Fruit fly (Drosophila melanogaster) whole organism, adult: ENCODE measurements around the gene CG13116.

ENCODE experiments used
- CG11617 ChIP-seq: fragments of 200-800 bp; sonication (Bioruptor generic); optimal IDR thresholded peaks from 2 replicates; lab custom pipeline; 2017; ENCODE audit warnings: mild to moderate bottlenecking, missing biosample characterization, missing genetic modification reagents, missing genetic modification characterization
- CG12768 ChIP-seq: fragments of 200-800 bp; sonication (Bioruptor generic); optimal IDR thresholded peaks from 2 replicates; lab custom pipeline; 2017; ENCODE audit warnings: missing biosample characterization, missing genetic modification characterization, mild to moderate bottlenecking, moderate library complexity, missing genetic modification reagents
- CG14711 ChIP-seq: fragments of 200-800 bp; sonication (Bioruptor generic); optimal IDR thresholded peaks from 2 replicates; lab custom pipeline; 2018; ENCODE audit warnings: missing biosample characterization, mild to moderate bottlenecking, missing genetic modification characterization, moderate library complexity
- CG1620 ChIP-seq: fragments of 200-800 bp; sonication (Bioruptor generic); optimal IDR thresholded peaks from 2 replicates; lab custom pipeline; 2016; ENCODE audit warnings: missing biosample characterization, missing genetic modification characterization
- CG33017 ChIP-seq: fragments of 200-800 bp; sonication (Bioruptor generic); optimal IDR thresholded peaks from 2 replicates; lab custom pipeline; 2018; ENCODE audit warnings: missing biosample characterization, mild to moderate bottlenecking, missing genetic modification characterization, moderate library complexity
- CG5204 ChIP-seq: fragments of 200-800 bp; sonication (Bioruptor generic); optimal IDR thresholded peaks from 2 replicates; lab custom pipeline; 2016; ENCODE audit warnings: missing biosample characterization, missing genetic modification characterization
- CG7045 ChIP-seq: fragments of 200-800 bp; sonication (Bioruptor generic); optimal IDR thresholded peaks from 2 replicates; lab custom pipeline; 2017; ENCODE audit warnings: missing biosample characterization, mild to moderate bottlenecking, missing genetic modification characterization
- CG7101 ChIP-seq: fragments of 200-800 bp; sonication (Bioruptor generic); optimal IDR thresholded peaks from 2 replicates; lab custom pipeline; 2018; ENCODE audit warnings: missing biosample characterization, mild to moderate bottlenecking, missing genetic modification characterization, moderate library complexity
- Clk ChIP-seq: fragments of 200-800 bp; sonication (Bioruptor generic); optimal IDR thresholded peaks from 2 replicates; lab custom pipeline; 2017; ENCODE audit warnings: missing biosample characterization, missing genetic modification characterization
- Crg-1 ChIP-seq: fragments of 200-800 bp; sonication (Bioruptor generic); optimal IDR thresholded peaks from 2 replicates; lab custom pipeline; 2016; ENCODE audit warnings: missing biosample characterization, missing genetic modification characterization
- Hr96 ChIP-seq: fragments of 200-800 bp; sonication (Bioruptor generic); optimal IDR thresholded peaks from 2 replicates; lab custom pipeline; 2016; ENCODE audit warnings: missing biosample characterization, missing genetic modification characterization
- Mnt ChIP-seq: fragments of 200-800 bp; sonication (Bioruptor generic); optimal IDR thresholded peaks from 2 replicates; lab custom pipeline; 2016; ENCODE audit warnings: missing biosample characterization, mild to moderate bottlenecking, missing genetic modification characterization
- bab1 ChIP-seq: fragments of 200-800 bp; sonication (Bioruptor generic); optimal IDR thresholded peaks from 3 replicates; lab custom pipeline; 2019; ENCODE audit warnings: missing biosample characterization, mild to moderate bottlenecking, missing genetic modification characterization, moderate library complexity
- cic ChIP-seq: fragments of 200-800 bp; sonication (Bioruptor generic); optimal IDR thresholded peaks from 2 replicates; lab custom pipeline; 2017; ENCODE audit warnings: missing biosample characterization, mild to moderate bottlenecking, missing genetic modification characterization, moderate library complexity
- cnc ChIP-seq, 2 experiments: fragments of >200 bp; optimal IDR thresholded peaks; 2 replicates each; lab custom pipeline; 2017
- kay ChIP-seq: fragments of 200-800 bp; sonication (Bioruptor generic); peaks from one replicate; lab custom pipeline; 2016; ENCODE audit warnings: missing biosample characterization, missing genetic modification characterization, borderline replicate concordance
- ovo ChIP-seq: fragments of 200-800 bp; sonication (Bioruptor generic); optimal IDR thresholded peaks from 2 replicates; lab custom pipeline; 2016; ENCODE audit warnings: missing biosample characterization, missing genetic modification characterization
- pad ChIP-seq: fragments of 200-800 bp; sonication (Bioruptor generic); optimal IDR thresholded peaks from 3 replicates; lab custom pipeline; 2017; ENCODE audit warnings: missing biosample characterization, missing genetic modification characterization, mild to moderate bottlenecking, moderate library complexity, missing genetic modification reagents
- tj ChIP-seq: fragments of 200-800 bp; sonication (Bioruptor generic); optimal IDR thresholded peaks from 3 replicates; lab custom pipeline; 2017; ENCODE audit warnings: missing biosample characterization, mild to moderate bottlenecking, missing genetic modification characterization, moderate library complexity
- toe ChIP-seq: fragments of 200-800 bp; sonication (Bioruptor generic); optimal IDR thresholded peaks from 2 replicates; lab custom pipeline; 2016; ENCODE audit warnings: missing biosample characterization, missing genetic modification characterization

The CG13116 gene

dm6 chr2L:9754817-9755216, 25.1 kb downstream of the CG13116 start:
- TF ChIP-seq Crg-1 (GFP tag; lab: Kevin White, UChicago) (no peak), CG7101 (tag; lab: Kevin White, UChicago) (no peak), bab1 (GFP tag; lab: Kevin White, UChicago) (no peak), CG5204 (GFP tag; lab: Kevin White, UChicago) (peak; percentile 56), CG11617 (GFP tag; lab: Kevin White, UChicago) (no peak), kay (GFP tag; lab: Kevin White, UChicago) (no peak), toe (GFP tag; lab: Kevin White, UChicago) (no peak), CG33017 (tag; lab: Kevin White, UChicago) (no peak), pad (GFP tag; lab: Kevin White, UChicago) (no peak), CG14711 (tag; lab: Kevin White, UChicago) (no peak), ovo (GFP tag; lab: Kevin White, UChicago) (no peak), CG1620 (GFP tag; lab: Kevin White, UChicago) (no peak), cic (no peak), Mnt (GFP tag; lab: Kevin White, UChicago) (no peak), CG7045 (GFP tag; lab: Kevin White, UChicago) (peak; percentile 63), Clk (GFP tag; lab: Kevin White, UChicago) (no peak), CG12768 (peak; percentile 50), Hr96 (GFP tag; lab: Kevin White, UChicago) (peak; percentile 32), tj (GFP tag; lab: Kevin White, UChicago) (no peak), cnc (optimal IDR thresholded peaks at IDR 0.05; lab: Kevin White, UChicago) (no peak)

DNA sequence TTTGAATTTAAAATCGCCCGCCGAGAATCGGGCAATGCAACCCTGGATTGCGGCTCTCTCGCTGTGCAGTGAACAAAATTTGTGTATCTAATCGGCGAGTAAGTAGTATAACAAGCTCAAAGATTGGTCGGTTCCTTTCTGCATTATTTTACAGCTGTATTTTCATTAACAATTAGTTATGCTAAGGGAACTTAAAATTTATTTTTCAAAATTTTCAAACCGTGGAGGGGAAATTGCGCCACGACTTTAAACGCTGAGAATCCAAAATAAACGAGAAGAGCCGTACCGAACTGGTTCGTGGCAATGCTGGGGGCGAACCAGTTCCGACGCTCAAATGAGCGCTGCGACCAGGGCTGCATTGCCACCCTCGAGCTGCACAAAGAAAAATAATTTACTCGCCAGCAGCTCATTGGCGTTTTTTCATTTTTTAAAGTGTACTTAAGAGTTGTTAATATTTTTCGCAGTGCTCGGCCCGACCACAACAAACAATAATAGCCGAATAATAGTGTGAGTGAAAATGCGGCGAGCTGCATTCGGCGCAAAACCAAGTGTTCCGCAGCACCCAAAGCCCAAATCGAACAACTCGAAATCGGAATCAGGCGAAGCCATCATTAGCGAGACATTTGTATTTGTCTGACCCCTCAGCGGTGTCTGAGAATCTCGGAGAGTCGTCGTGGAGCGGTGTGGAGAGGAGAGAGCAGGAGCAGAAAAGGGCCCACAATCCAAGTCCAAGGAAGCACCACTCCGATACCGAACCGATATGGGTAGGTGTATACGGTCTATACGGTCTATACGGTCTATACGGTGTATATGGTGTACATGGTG, 28.5 kb downstream of the CG13116 start, which contains the start of gene zf30C:
Gene zf30C, plus strand, starts transcription at position 353 of the 825 bp plus-strand sequence.
- TF ChIP-seq CG1620 (GFP tag; lab: Kevin White, UChicago) (peak; percentile 92), toe (GFP tag; lab: Kevin White, UChicago) (peak; percentile 94), cnc (optimal IDR thresholded peaks at IDR 0.05; lab: Kevin White, UChicago) (no peak), CG14711 (tag; lab: Kevin White, UChicago) (peak; percentile 76), CG12768 (peak; percentile 85), bab1 (GFP tag; lab: Kevin White, UChicago) (peak; percentile 59), CG7045 (GFP tag; lab: Kevin White, UChicago) (peak; percentile 78), pad (GFP tag; lab: Kevin White, UChicago) (peak; percentile 97), Crg-1 (GFP tag; lab: Kevin White, UChicago) (peak; percentile 83), Clk (GFP tag; lab: Kevin White, UChicago) (peak; percentile 91), Mnt (GFP tag; lab: Kevin White, UChicago) (peak; percentile 88), CG5204 (GFP tag; lab: Kevin White, UChicago) (peak; percentile 92), CG11617 (GFP tag; lab: Kevin White, UChicago) (peak; percentile 78), CG33017 (tag; lab: Kevin White, UChicago) (peak; percentile 60), ovo (GFP tag; lab: Kevin White, UChicago) (peak; percentile 81), cic (peak; percentile 36), CG7101 (tag; lab: Kevin White, UChicago) (peak; percentile 82), kay (GFP tag; lab: Kevin White, UChicago) (no peak), Hr96 (GFP tag; lab: Kevin White, UChicago) (peak; percentile 93), tj (GFP tag; lab: Kevin White, UChicago) (peak; percentile 63)

DNA sequence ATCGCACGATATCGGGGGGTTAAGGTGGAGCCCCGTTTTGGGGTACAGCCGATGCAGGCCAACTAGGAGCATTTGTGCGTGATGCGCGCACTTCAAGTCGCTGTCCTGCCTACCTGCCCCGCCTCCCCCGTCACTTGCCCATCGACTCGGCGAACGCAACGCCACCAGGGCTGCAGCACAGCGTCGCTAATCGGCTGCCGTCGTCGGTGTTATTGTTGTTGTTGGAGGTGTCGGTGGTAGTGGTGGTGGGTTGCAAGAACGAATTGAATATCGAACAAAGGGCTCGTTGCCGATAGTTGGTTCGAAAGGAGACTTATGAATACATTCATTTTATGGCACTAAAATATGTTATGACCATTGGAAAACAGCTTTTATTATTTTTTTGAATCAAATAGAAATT, 29.1 kb downstream of the CG13116 start:
- TF ChIP-seq CG7101 (tag; lab: Kevin White, UChicago) (peak; percentile 55), CG1620 (GFP tag; lab: Kevin White, UChicago) (no peak), Clk (GFP tag; lab: Kevin White, UChicago) (peak; percentile 41), Hr96 (GFP tag; lab: Kevin White, UChicago) (peak; percentile 73), cic (no peak), toe (GFP tag; lab: Kevin White, UChicago) (peak; percentile 73), bab1 (GFP tag; lab: Kevin White, UChicago) (peak; percentile 46), kay (GFP tag; lab: Kevin White, UChicago) (no peak), Mnt (GFP tag; lab: Kevin White, UChicago) (peak; percentile 46), pad (GFP tag; lab: Kevin White, UChicago) (no peak), CG12768 (no peak), CG11617 (GFP tag; lab: Kevin White, UChicago) (peak; percentile 18), cnc (optimal IDR thresholded peaks at IDR 0.05; lab: Kevin White, UChicago) (no peak), Crg-1 (GFP tag; lab: Kevin White, UChicago) (no peak), CG14711 (tag; lab: Kevin White, UChicago) (peak; percentile 37), tj (GFP tag; lab: Kevin White, UChicago) (no peak), CG33017 (tag; lab: Kevin White, UChicago) (peak; percentile 55), ovo (GFP tag; lab: Kevin White, UChicago) (peak; percentile 8), CG7045 (GFP tag; lab: Kevin White, UChicago) (peak; percentile 21), CG5204 (GFP tag; lab: Kevin White, UChicago) (peak; percentile 56)

dm6 chr2L:9763212-9763869, 33.6 kb downstream of the CG13116 start, which contains the start of the genes Taf11 and und:
Taf11 (minus strand) TSS chr2L:9763262.
und (plus strand) TSS chr2L:9763369.
- no peak for TF ChIP-seq CG5204 (GFP tag; lab: Kevin White, UChicago)
- TF ChIP-seq bab1 (GFP tag; lab: Kevin White, UChicago), result peak; percentile 17
- TF ChIP-seq Crg-1 (GFP tag; lab: Kevin White, UChicago), result peak; percentile 78
- TF ChIP-seq CG11617 (GFP tag; lab: Kevin White, UChicago), result peak; percentile 53
- no peak for TF ChIP-seq kay (GFP tag; lab: Kevin White, UChicago)
- TF ChIP-seq Hr96 (GFP tag; lab: Kevin White, UChicago), result peak; percentile 39
- peak; percentile 51 for TF ChIP-seq CG14711 (tag; lab: Kevin White, UChicago)
- TF ChIP-seq toe (GFP tag; lab: Kevin White, UChicago), result peak; percentile 54
- no peak for TF ChIP-seq cnc (optimal IDR thresholded peaks at IDR 0.05; lab: Kevin White, UChicago)
- TF ChIP-seq CG7101 (tag; lab: Kevin White, UChicago), result peak; percentile 42
- peak; percentile 0 for TF ChIP-seq Clk (GFP tag; lab: Kevin White, UChicago)
- peak; percentile 27 for TF ChIP-seq ovo (GFP tag; lab: Kevin White, UChicago)
- TF ChIP-seq CG12768, result peak; percentile 71
- peak; percentile 80 for TF ChIP-seq Mnt (GFP tag; lab: Kevin White, UChicago)
- peak; percentile 13 for TF ChIP-seq CG33017 (tag; lab: Kevin White, UChicago)
- peak; percentile 30 for TF ChIP-seq cic
- peak; percentile 78 for TF ChIP-seq CG7045 (GFP tag; lab: Kevin White, UChicago)
- TF ChIP-seq CG1620 (GFP tag; lab: Kevin White, UChicago), result peak; percentile 44
- no peak for TF ChIP-seq tj (GFP tag; lab: Kevin White, UChicago)
- peak; percentile 74 for TF ChIP-seq pad (GFP tag; lab: Kevin White, UChicago)
